Worm (Caenorhabditis elegans) whole organism, mixed stage, embryonic: ENCODE results near the gene srsx-28.
A peak's percentile ranks its signal among the peaks of the same experiment; 100 is the strongest.

Experiments used
- M03D4.4 ChIP-seq: sonication (generic microtip); optimal IDR thresholded peaks from 2 replicates; lab custom pipeline; 2017; ENCODE audit warnings: mild to moderate bottlenecking, missing genetic modification characterization, missing compliant biosample characterization
- bed-3 ChIP-seq: fragments of 200-800 bp; sonication (Bioruptor generic); optimal IDR thresholded peaks from 3 replicates; lab custom pipeline; 2018; ENCODE audit warnings: mild to moderate bottlenecking, missing genetic modification characterization, moderate library complexity, missing compliant biosample characterization
- ceh-39 ChIP-seq: fragments of 150-350 bp; optimal IDR thresholded peaks from 2 replicates; lab custom pipeline; 2014; ENCODE audit warnings: missing biosample characterization, missing genetic modification characterization
- ceh-43 ChIP-seq: fragments of 200-800 bp; sonication (Bioruptor generic); optimal IDR thresholded peaks from 2 replicates; lab custom pipeline; 2018; ENCODE audit warnings: mild to moderate bottlenecking, missing genetic modification characterization, moderate library complexity, missing compliant biosample characterization
- ceh-83 ChIP-seq: fragments of 200-800 bp; sonication (Bioruptor generic); optimal IDR thresholded peaks from 2 replicates; lab custom pipeline; 2018; ENCODE audit warnings: mild to moderate bottlenecking, missing genetic modification characterization, missing compliant biosample characterization
- cnd-1 ChIP-seq: fragments of 200-800 bp; sonication (Bioruptor generic); optimal IDR thresholded peaks from 2 replicates; lab custom pipeline; 2018; ENCODE audit warnings: mild to moderate bottlenecking, missing genetic modification characterization, missing compliant biosample characterization
- drap-1 ChIP-seq: fragments of 200-800 bp; sonication (Bioruptor generic); optimal IDR thresholded peaks from 3 replicates; lab custom pipeline; 2018; ENCODE audit warnings: mild to moderate bottlenecking, missing genetic modification characterization, missing compliant biosample characterization
- elt-1 ChIP-seq: sonication (generic microtip); optimal IDR thresholded peaks from 2 replicates; lab custom pipeline; 2017; ENCODE audit warnings: missing genetic modification characterization, mild to moderate bottlenecking, missing compliant biosample characterization, antibody characterized with exemption, moderate library complexity, borderline replicate concordance; ENCODE audit not compliant: insufficient read depth
- elt-3 ChIP-seq: fragments of 150-350 bp; optimal IDR thresholded peaks from 2 replicates; lab custom pipeline; 2014; ENCODE audit warnings: missing biosample characterization, missing genetic modification characterization
- flh-1 ChIP-seq: fragments of 200-800 bp; sonication (Bioruptor generic); optimal IDR thresholded peaks from 2 replicates; lab custom pipeline; 2018; ENCODE audit warnings: mild to moderate bottlenecking, missing genetic modification characterization, moderate library complexity, missing compliant biosample characterization
- hlh-1 ChIP-seq: fragments of 150-350 bp; optimal IDR thresholded peaks from 2 replicates; lab custom pipeline; 2014; ENCODE audit warnings: missing biosample characterization, missing genetic modification reagents, missing genetic modification characterization
- lin-32 ChIP-seq: fragments of 200-800 bp; sonication (Bioruptor generic); optimal IDR thresholded peaks from 2 replicates; lab custom pipeline; 2018; ENCODE audit warnings: mild to moderate bottlenecking, missing genetic modification characterization, missing compliant biosample characterization
- lsy-2 ChIP-seq: fragments of 150-350 bp; optimal IDR thresholded peaks from 2 replicates; lab custom pipeline; 2014; ENCODE audit warnings: missing biosample characterization, missing genetic modification characterization
- mep-1 ChIP-seq: fragments of 150-350 bp; optimal IDR thresholded peaks from 2 replicates; lab custom pipeline; 2017; ENCODE audit warnings: missing biosample characterization, missing genetic modification reagents, missing genetic modification characterization, inconsistent platforms
- mls-2 ChIP-seq: sonication (generic microtip); optimal IDR thresholded peaks from 2 replicates; lab custom pipeline; 2016; ENCODE audit warnings: mild to moderate bottlenecking, missing genetic modification characterization, moderate library complexity, missing compliant biosample characterization
- nhr-12 ChIP-seq: fragments of 150-350 bp; optimal IDR thresholded peaks from 2 replicates; lab custom pipeline; 2014; ENCODE audit warnings: missing biosample characterization, missing genetic modification characterization
- nhr-2 ChIP-seq: fragments of 150-350 bp; optimal IDR thresholded peaks from 2 replicates; lab custom pipeline; 2014; ENCODE audit warnings: missing biosample characterization, missing genetic modification characterization
- nhr-237 ChIP-seq: fragments of 150-350 bp; optimal IDR thresholded peaks from 2 replicates; lab custom pipeline; 2014; ENCODE audit warnings: missing biosample characterization, missing genetic modification characterization
- nhr-28 ChIP-seq: fragments of 150-350 bp; optimal IDR thresholded peaks from 2 replicates; lab custom pipeline; 2014; ENCODE audit warnings: missing biosample characterization, missing genetic modification characterization
- nhr-76 ChIP-seq: sonication (generic microtip); optimal IDR thresholded peaks from 2 replicates; lab custom pipeline; 2017; ENCODE audit warnings: missing biosample characterization, missing genetic modification characterization
- pha-4 ChIP-seq: fragments of 150-350 bp; optimal IDR thresholded peaks from 2 replicates; lab custom pipeline; 2018; ENCODE audit warnings: missing biosample characterization, missing genetic modification reagents, missing genetic modification characterization
- snpc-4 ChIP-seq: fragments of 150-350 bp; optimal IDR thresholded peaks from 2 replicates; lab custom pipeline; 2014; ENCODE audit warnings: missing biosample characterization, missing genetic modification characterization
- sptf-1 ChIP-seq: sonication (generic microtip); optimal IDR thresholded peaks from 2 replicates; lab custom pipeline; 2017; ENCODE audit warnings: mild to moderate bottlenecking, missing genetic modification characterization, moderate library complexity, missing compliant biosample characterization
- tbx-8 ChIP-seq: fragments of 200-800 bp; sonication (Bioruptor generic); optimal IDR thresholded peaks from 2 replicates; lab custom pipeline; 2018; ENCODE audit warnings: mild to moderate bottlenecking, missing genetic modification characterization, moderate library complexity, missing compliant biosample characterization
- unc-120 ChIP-seq: sonication (generic microtip); optimal IDR thresholded peaks from 2 replicates; lab custom pipeline; 2017; ENCODE audit warnings: missing genetic modification characterization, missing compliant biosample characterization; ENCODE audit not compliant: poor library complexity, severe bottlenecking
- unc-39 ChIP-seq: fragments of 150-350 bp; optimal IDR thresholded peaks from 2 replicates; lab custom pipeline; 2014; ENCODE audit warnings: missing biosample characterization, missing genetic modification characterization
- unc-62 ChIP-seq: fragments of 150-350 bp; optimal IDR thresholded peaks from 2 replicates; lab custom pipeline; 2014; ENCODE audit warnings: missing biosample characterization, missing genetic modification reagents, missing genetic modification characterization
- ztf-11 ChIP-seq: fragments of 150-350 bp; optimal IDR thresholded peaks from 2 replicates; lab custom pipeline; 2014; ENCODE audit warnings: missing biosample characterization, missing genetic modification characterization

The srsx-28 gene

DNA sequence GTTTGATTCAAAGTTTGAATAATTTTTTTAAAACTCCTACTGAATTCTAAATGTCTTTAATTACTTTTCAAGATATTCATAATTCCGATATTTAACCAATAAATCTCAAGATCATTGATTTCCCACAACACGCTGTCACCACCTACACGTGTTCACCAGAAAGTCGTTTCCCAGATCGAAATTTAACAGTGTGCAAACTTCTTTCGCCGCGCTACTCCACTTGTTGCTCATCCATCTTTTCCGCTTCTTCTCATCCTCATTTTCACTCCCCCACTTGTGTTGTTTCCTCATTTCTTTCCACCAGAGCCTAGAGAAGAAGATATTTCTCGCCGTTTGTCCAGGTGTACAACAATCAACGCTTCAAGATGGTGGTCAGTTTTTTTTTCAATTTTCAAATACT lies 6.7 kb upstream of the srsx-28 start, which contains the start of gene C51E3.9:
C51E3.9 (plus strand) TSS at position 301 of the 400 bp plus-strand sequence.
- no peak for TF ChIP-seq unc-39 (tag; lab: Kevin White, UChicago)
- no peak for TF ChIP-seq M03D4.4
- peak; percentile 27 for TF ChIP-seq hlh-1 (tag; lab: Kevin White, UChicago)
- no peak for TF ChIP-seq pha-4 (tag; lab: Kevin White, UChicago)
- TF ChIP-seq, all 35 proteins: peak for 1

ce11 chrV:10146787-10147186 lies 5.6 kb upstream of the srsx-28 start:
- TF ChIP-seq hlh-1 (tag; lab: Kevin White, UChicago) (peak; percentile 52), unc-62 (GFP tag; lab: Kevin White, UChicago) (peak; percentile 44), ceh-83 (GFP tag; lab: Kevin White, UChicago) (no peak), unc-120 (tag; lab: Kevin White, UChicago) (peak; percentile 16)

DNA sequence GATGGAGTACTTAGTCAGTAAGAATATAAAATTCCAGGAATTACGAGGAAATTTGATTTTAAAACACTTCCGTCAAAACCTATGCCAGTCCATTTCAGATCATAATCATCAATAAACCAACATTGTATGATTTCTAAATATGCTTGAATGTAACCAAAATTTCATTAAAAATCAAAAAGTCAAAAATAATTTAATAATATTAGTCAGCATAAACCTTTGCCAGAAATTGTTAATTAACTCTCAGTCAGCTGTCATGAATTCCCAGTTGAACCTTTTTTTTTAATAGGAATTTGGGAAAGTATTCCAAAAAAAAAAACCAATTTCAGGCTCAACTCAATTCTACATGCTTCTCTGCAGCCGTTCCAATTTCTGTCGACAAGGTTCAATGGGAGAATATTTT lies 4.0 kb upstream of the srsx-28 start, which contains the start of gene srsx-26:
srsx-26 (plus strand) TSS at position 301 of the 400 bp plus-strand sequence.
- TF ChIP-seq sptf-1 (tag; lab: Kevin White, UChicago) (no peak), cnd-1 (no peak), lin-32 (no peak), unc-39 (tag; lab: Kevin White, UChicago) (no peak), mep-1 (tag; lab: Kevin White, UChicago) (no peak), mls-2 (no peak), nhr-237 (tag; lab: Kevin White, UChicago) (no peak), snpc-4 (no peak), drap-1 (GFP tag; lab: Kevin White, UChicago) (no peak), ceh-83 (GFP tag; lab: Kevin White, UChicago) (no peak)
- TF ChIP-seq, all 35 proteins: peak for 0

ce11 chrV:10149728-10150127 lies 2.6 kb upstream of the srsx-28 start, which contains the start of gene srsx-27:
TSS of gene srsx-27 (plus strand) at chrV:10150028.
- no peak for TF ChIP-seq elt-3 (tag; lab: Kevin White, UChicago)
- no peak for TF ChIP-seq lin-32
- TF ChIP-seq nhr-28 (tag; lab: Kevin White, UChicago): no peak
- TF ChIP-seq sptf-1 (tag; lab: Kevin White, UChicago): no peak
- TF ChIP-seq mep-1 (tag; lab: Kevin White, UChicago): no peak
- no peak for TF ChIP-seq tbx-8 (GFP tag; lab: Kevin White, UChicago)
- no peak for TF ChIP-seq cnd-1
- no peak for TF ChIP-seq lsy-2
- no peak for TF ChIP-seq pha-4 (tag; lab: Kevin White, UChicago)
- TF ChIP-seq drap-1 (GFP tag; lab: Kevin White, UChicago): no peak
- TF ChIP-seq elt-1 (tag; lab: Kevin White, UChicago): no peak
- TF ChIP-seq flh-1 (GFP tag; lab: Kevin White, UChicago): no peak

ce11 chrV:10153076-10153475 lies 698 bp downstream of the srsx-28 start:
- TF ChIP-seq sptf-1 (tag; lab: Kevin White, UChicago): no peak
- no peak for TF ChIP-seq flh-1 (GFP tag; lab: Kevin White, UChicago)
- no peak for TF ChIP-seq snpc-4

DNA sequence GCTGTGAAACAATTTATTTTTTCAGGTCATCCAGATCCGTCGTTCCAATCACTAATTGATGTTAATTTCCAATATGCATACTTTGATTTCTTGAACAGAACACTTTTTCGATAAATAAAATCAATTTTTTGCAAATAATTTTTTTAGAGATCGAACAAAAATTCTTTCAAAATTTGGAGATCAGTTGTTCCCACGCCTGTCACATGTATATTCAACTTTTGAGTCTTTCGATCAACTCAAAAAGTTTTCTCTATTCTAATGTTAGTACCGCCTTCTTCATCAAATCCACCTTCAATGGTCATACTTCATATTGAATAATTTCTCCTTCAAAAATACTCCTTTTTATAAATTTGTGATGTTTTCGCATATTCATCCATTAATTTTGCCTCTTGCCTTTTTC lies 2.3 kb downstream of the srsx-28 start, which contains the start of gene srsx-29:
srsx-29 (plus strand) TSS at position 301 of the 400 bp plus-strand sequence.
- TF ChIP-seq bed-3 (no peak), mls-2 (no peak), ztf-11 (tag; lab: Kevin White, UChicago) (no peak), elt-1 (tag; lab: Kevin White, UChicago) (no peak), nhr-28 (tag; lab: Kevin White, UChicago) (no peak), snpc-4 (no peak), cnd-1 (no peak), hlh-1 (tag; lab: Kevin White, UChicago) (no peak), nhr-237 (tag; lab: Kevin White, UChicago) (no peak), unc-120 (tag; lab: Kevin White, UChicago) (no peak), nhr-12 (tag; lab: Kevin White, UChicago) (no peak)

DNA sequence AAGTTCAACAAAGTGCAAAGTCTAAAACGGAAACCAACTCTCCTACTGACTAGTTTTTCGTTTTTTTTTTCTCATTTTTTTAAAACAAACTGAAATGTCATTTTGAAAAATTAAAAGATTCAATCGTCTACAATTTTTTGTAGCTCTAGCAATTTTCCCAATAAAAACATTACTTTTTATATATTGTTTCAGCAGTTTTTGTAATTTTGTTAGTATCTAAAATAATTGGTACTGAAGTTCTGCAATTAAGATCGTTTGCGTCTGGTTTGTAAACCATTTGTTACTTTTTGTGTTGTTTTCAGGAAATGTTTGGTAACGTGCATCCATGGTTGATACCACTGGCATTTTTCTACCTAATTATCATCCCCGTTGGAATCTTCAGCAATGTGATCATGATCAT lies 6.2 kb downstream of the srsx-28 start, which contains the start of gene srsx-30:
srsx-30 (plus strand) TSS at position 301 of the 400 bp plus-strand sequence.
- TF ChIP-seq bed-3 (no peak), nhr-76 (tag; lab: Kevin White, UChicago) (no peak), flh-1 (GFP tag; lab: Kevin White, UChicago) (no peak), ceh-43 (GFP tag; lab: Kevin White, UChicago) (no peak), drap-1 (GFP tag; lab: Kevin White, UChicago) (no peak), unc-62 (GFP tag; lab: Kevin White, UChicago) (no peak), mls-2 (no peak), snpc-4 (no peak), nhr-28 (tag; lab: Kevin White, UChicago) (no peak), lsy-2 (no peak), nhr-2 (tag; lab: Kevin White, UChicago) (no peak), ceh-39 (tag; lab: Kevin White, UChicago) (no peak)
